Fruit fly (Drosophila melanogaster): ENCODE measurements around the gene baz.

dm6 chrX:17176542-17176941 is 16.7 kb downstream of the baz start:
- TF ChIP-seq CTCF (optimal IDR thresholded peaks at IDR 0.05) (no peak), CG8478 (optimal IDR thresholded peaks at IDR 0.05) (no peak)
